Worm (Caenorhabditis elegans) whole organism, early embryonic: ENCODE measurements around the gene srh-138.

Source experiments
- B0310.2 ChIP-seq: sonication (generic microtip); optimal IDR thresholded peaks from 2 replicates; lab custom pipeline; 2016; ENCODE audit warnings: mild to moderate bottlenecking, missing genetic modification characterization, missing compliant biosample characterization
- F13C5.2 ChIP-seq: sonication (generic microtip); optimal IDR thresholded peaks from 2 replicates; lab custom pipeline; 2017; ENCODE audit warnings: mild to moderate bottlenecking, missing genetic modification characterization, inconsistent platforms, missing compliant biosample characterization
- aly-1 ChIP-seq: sonication (generic microtip); optimal IDR thresholded peaks from 2 replicates; lab custom pipeline; 2016; ENCODE audit warnings: missing genetic modification characterization, missing compliant biosample characterization
- ama-1 ChIP-seq: fragments of 150-350 bp; optimal IDR thresholded peaks from 2 replicates; lab custom pipeline; 2014
- ceh-13 ChIP-seq: fragments of 200-800 bp; sonication (Bioruptor generic); optimal IDR thresholded peaks from 2 replicates; lab custom pipeline; 2018; ENCODE audit warnings: mild to moderate bottlenecking, missing genetic modification characterization, missing compliant biosample characterization
- ceh-36 ChIP-seq: sonication (generic microtip); optimal IDR thresholded peaks from 2 replicates; lab custom pipeline; 2016; ENCODE audit warnings: missing genetic modification characterization, inconsistent platforms, missing compliant biosample characterization
- ets-7 ChIP-seq: sonication (generic microtip); optimal IDR thresholded peaks from 2 replicates; lab custom pipeline; 2016; ENCODE audit warnings: missing genotype, missing genetic modification characterization, missing compliant biosample characterization
- flt-1 ChIP-seq: fragments of 200-800 bp; sonication (Bioruptor generic); IDR thresholded peaks from 2 replicates; pipeline ENCODE4 v1.3.6; 2022; ENCODE audit warnings: missing genetic modification characterization, missing compliant biosample characterization
- hmbx-1 ChIP-seq: sonication (generic microtip); optimal IDR thresholded peaks from 2 replicates; lab custom pipeline; 2016; ENCODE audit warnings: mild to moderate bottlenecking, missing genetic modification characterization, missing compliant biosample characterization
- hmg-4 ChIP-seq: fragments of 200-800 bp; sonication (Bioruptor generic); optimal IDR thresholded peaks from 2 replicates; lab custom pipeline; 2018; ENCODE audit warnings: mild to moderate bottlenecking, missing genetic modification characterization, missing compliant biosample characterization
- hnd-1 ChIP-seq: sonication (generic microtip); optimal IDR thresholded peaks from 2 replicates; lab custom pipeline; 2016; ENCODE audit warnings: missing genetic modification characterization, missing compliant biosample characterization
- pes-1 ChIP-seq: fragments of 200-800 bp; sonication (Bioruptor generic); IDR thresholded peaks from 2 replicates; pipeline ENCODE4 v1.3.6; 2022; ENCODE audit warnings: missing genetic modification reagents, missing genetic modification characterization, missing compliant biosample characterization
- scrt-1 ChIP-seq: fragments of 200-800 bp; sonication (Bioruptor generic); IDR thresholded peaks from 2 replicates; pipeline ENCODE4 v1.3.6; 2022; ENCODE audit warnings: missing genetic modification characterization, missing compliant biosample characterization
- sea-1 ChIP-seq: fragments of 200-800 bp; sonication (Bioruptor generic); conservative IDR thresholded peaks from 2 replicates; pipeline ENCODE4 v1.3.6; 2022; ENCODE audit warnings: missing genetic modification characterization, missing compliant biosample characterization
- tbx-11 ChIP-seq: fragments of 200-800 bp; sonication (Bioruptor generic); IDR thresholded peaks from 2 replicates; pipeline ENCODE4 v1.3.6; 2022; ENCODE audit warnings: missing genetic modification characterization, missing compliant biosample characterization
- tbx-37 ChIP-seq: fragments of 200-800 bp; sonication (Bioruptor generic); conservative IDR thresholded peaks from 2 replicates; pipeline ENCODE4 v1.3.6; 2022; ENCODE audit warnings: missing genetic modification reagents, missing genetic modification characterization, missing compliant biosample characterization
- tra-4 ChIP-seq: sonication (generic microtip); optimal IDR thresholded peaks from 2 replicates; lab custom pipeline; 2017; ENCODE audit warnings: missing genetic modification characterization, missing compliant biosample characterization

The srh-138 gene

ce11 chrV:16497504-16497903 lies 26.7 kb upstream of the srh-138 start, which contains the start of gene srh-136:
srh-136 (minus strand) TSS chrV:16497596.
- TF ChIP-seq aly-1 (tag; lab: Kevin White, UChicago), result no peak
- no peak for TF ChIP-seq ama-1 (lab: Kevin White, UChicago)
- no peak for TF ChIP-seq ets-7
- no peak for TF ChIP-seq pes-1
- TF ChIP-seq tbx-11 (GFP tag; lab: Robert Waterston, UW), result no peak
- TF ChIP-seq sea-1 (GFP tag; lab: Robert Waterston, UW), result no peak
- TF ChIP-seq hnd-1, result no peak
- no peak for TF ChIP-seq B0310.2 (tag; lab: Kevin White, UChicago)
- no peak for TF ChIP-seq hmg-4 (GFP tag; lab: Kevin White, UChicago)
- no peak for TF ChIP-seq scrt-1 (GFP tag; lab: Robert Waterston, UW)

- TF ChIP-seq hmg-4 (GFP tag; lab: Kevin White, UChicago), result no peak
- no peak for TF ChIP-seq flt-1 (GFP tag; lab: Robert Waterston, UW)
- no peak for TF ChIP-seq ceh-13 (GFP tag; lab: Kevin White, UChicago)
- no peak for TF ChIP-seq scrt-1 (GFP tag; lab: Robert Waterston, UW)
Measured at ce11 chrV:16494359-16494758, 23.5 kb upstream of the srh-138 start, which contains the start of gene comt-2. comt-2 (minus strand) TSS chrV:16494489.

ce11 chrV:16488172-16488571 lies 17.4 kb upstream of the srh-138 start, which contains the start of gene sqst-4:
sqst-4 (plus strand) TSS chrV:16488472.
- no peak for TF ChIP-seq ets-7
- TF ChIP-seq hmg-4 (GFP tag; lab: Kevin White, UChicago), result no peak
- TF ChIP-seq ceh-13 (GFP tag; lab: Kevin White, UChicago), result no peak
- TF ChIP-seq scrt-1 (GFP tag; lab: Robert Waterston, UW), result no peak
- no peak for TF ChIP-seq hmbx-1
- no peak for TF ChIP-seq flt-1 (GFP tag; lab: Robert Waterston, UW)
- no peak for TF ChIP-seq F13C5.2 (tag; lab: Kevin White, UChicago)
- no peak for TF ChIP-seq aly-1 (tag; lab: Kevin White, UChicago)
- TF ChIP-seq hnd-1, result no peak
- TF ChIP-seq ceh-36 (tag; lab: Kevin White, UChicago), result no peak
- TF ChIP-seq tra-4, result no peak
- no peak for TF ChIP-seq tbx-37 (GFP tag; lab: Robert Waterston, UW)
- TF ChIP-seq ama-1 (lab: Kevin White, UChicago), result no peak
- no peak for TF ChIP-seq B0310.2 (tag; lab: Kevin White, UChicago)
- TF ChIP-seq sea-1 (GFP tag; lab: Robert Waterston, UW), result no peak

- no peak for TF ChIP-seq flt-1 (GFP tag; lab: Robert Waterston, UW)
- TF ChIP-seq scrt-1 (GFP tag; lab: Robert Waterston, UW), result no peak
- TF ChIP-seq ets-7, result no peak
- TF ChIP-seq tbx-37 (GFP tag; lab: Robert Waterston, UW), result no peak
- no peak for TF ChIP-seq hnd-1
- TF ChIP-seq sea-1 (GFP tag; lab: Robert Waterston, UW), result no peak
Measured at ce11 chrV:16487474-16487873, 16.7 kb upstream of the srh-138 start, which contains the start of gene Y32B12A.5. Y32B12A.5 (minus strand) TSS chrV:16487574.

- no peak for TF ChIP-seq ceh-36 (tag; lab: Kevin White, UChicago)
- TF ChIP-seq ets-7, result no peak
- TF ChIP-seq tbx-37 (GFP tag; lab: Robert Waterston, UW), result no peak
- no peak for TF ChIP-seq ama-1 (lab: Kevin White, UChicago)
- no peak for TF ChIP-seq F13C5.2 (tag; lab: Kevin White, UChicago)
- no peak for TF ChIP-seq tra-4
- TF ChIP-seq hmg-4 (GFP tag; lab: Kevin White, UChicago), result no peak
- TF ChIP-seq B0310.2 (tag; lab: Kevin White, UChicago), result no peak
- no peak for TF ChIP-seq hnd-1
- TF ChIP-seq ceh-13 (GFP tag; lab: Kevin White, UChicago), result no peak
- no peak for TF ChIP-seq hmbx-1
- TF ChIP-seq pes-1, result no peak
- TF ChIP-seq flt-1 (GFP tag; lab: Robert Waterston, UW), result no peak
- TF ChIP-seq tbx-11 (GFP tag; lab: Robert Waterston, UW), result no peak
- TF ChIP-seq sea-1 (GFP tag; lab: Robert Waterston, UW), result no peak
- TF ChIP-seq scrt-1 (GFP tag; lab: Robert Waterston, UW), result no peak
- no peak for TF ChIP-seq aly-1 (tag; lab: Kevin White, UChicago)
Measured at ce11 chrV:16483681-16484080, 12.9 kb upstream of the srh-138 start, which contains the start of gene srh-139. srh-139 (plus strand) TSS chrV:16483981.

ce11 chrV:16483044-16483443 lies 12.2 kb upstream of the srh-138 start, which contains the start of gene F57E7.2:
F57E7.2 (minus strand) TSS chrV:16483144.
- no peak for TF ChIP-seq ets-7
- TF ChIP-seq scrt-1 (GFP tag; lab: Robert Waterston, UW), result no peak
- TF ChIP-seq sea-1 (GFP tag; lab: Robert Waterston, UW), result no peak
- no peak for TF ChIP-seq hmg-4 (GFP tag; lab: Kevin White, UChicago)
- no peak for TF ChIP-seq tra-4
- TF ChIP-seq F13C5.2 (tag; lab: Kevin White, UChicago), result no peak
- TF ChIP-seq flt-1 (GFP tag; lab: Robert Waterston, UW), result no peak
- no peak for TF ChIP-seq B0310.2 (tag; lab: Kevin White, UChicago)
- TF ChIP-seq hmbx-1, result no peak
- TF ChIP-seq pes-1, result no peak
- TF ChIP-seq aly-1 (tag; lab: Kevin White, UChicago), result no peak
- no peak for TF ChIP-seq tbx-11 (GFP tag; lab: Robert Waterston, UW)
- TF ChIP-seq ceh-13 (GFP tag; lab: Kevin White, UChicago), result no peak

- TF ChIP-seq ceh-13 (GFP tag; lab: Kevin White, UChicago) (no peak), ama-1 (lab: Kevin White, UChicago) (no peak)
Measured at ce11 chrV:16480919-16481630, 10.3 kb upstream of the srh-138 start, which contains the start of the genes F57E7.4 and spig-6. F57E7.4 (minus strand) TSS chrV:16481019. spig-6 (plus strand) TSS chrV:16481580.
